Worm (Caenorhabditis elegans) whole organism, dauer: ENCODE data around the gene K01F9.2.

Experiments
- unc-62 ChIP-seq: sonication (generic microtip); optimal IDR thresholded peaks from 2 replicates; lab custom pipeline; 2017; ENCODE audit warnings: missing biosample characterization, missing genetic modification reagents, missing genetic modification characterization

K01F9.2 gene

ce11 chrIII:8851961-8852360 lies 25.0 kb downstream of the K01F9.2 start, which contains the start of gene plg-1:
plg-1 (plus strand) TSS chrIII:8852261.
- no peak for TF ChIP-seq unc-62 (GFP tag; lab: Kevin White, UChicago)

ce11 chrIII:8850482-8851047 lies 26.4 kb downstream of the K01F9.2 start, which contains the start of gene F44E2.9:
F44E2.9 (minus strand) TSS chrIII:8850532.
- no peak for TF ChIP-seq unc-62 (GFP tag; lab: Kevin White, UChicago)

ce11 chrIII:8849507-8849906 lies 27.4 kb downstream of the K01F9.2 start, which contains the start of gene F44E2.8:
F44E2.8 (minus strand) TSS chrIII:8849877.
- TF ChIP-seq unc-62 (GFP tag; lab: Kevin White, UChicago) = no peak

DNA sequence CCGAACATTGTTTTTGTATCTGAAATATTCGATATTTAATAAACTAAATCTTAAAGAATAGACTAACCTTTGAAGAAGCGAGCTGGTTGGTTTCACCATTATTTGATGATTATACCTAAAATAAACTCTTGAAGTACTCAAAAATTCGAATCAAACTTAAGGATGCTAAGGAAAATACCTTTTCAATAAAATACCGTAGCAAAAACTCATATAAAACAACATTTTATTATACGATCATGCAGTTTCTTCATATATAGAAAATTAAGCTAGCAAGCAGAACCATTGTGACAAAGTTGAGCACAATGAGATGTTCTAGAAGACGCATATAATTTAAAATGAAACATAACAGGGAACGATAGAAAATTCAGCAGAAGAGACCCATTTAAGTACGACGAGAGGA lies 28.6 kb downstream of the K01F9.2 start, which contains the start of gene F44E2.7:
Gene F44E2.7, minus strand, starts transcription at position 101 of the 400 bp plus-strand sequence.
- no peak for TF ChIP-seq unc-62 (GFP tag; lab: Kevin White, UChicago)

- no peak for TF ChIP-seq unc-62 (GFP tag; lab: Kevin White, UChicago)
Measured at ce11 chrIII:8847722-8848121, 29.2 kb downstream of the K01F9.2 start.

ce11 chrIII:8845114-8845513 lies 31.8 kb downstream of the K01F9.2 start, which contains the start of gene F44E2.6:
F44E2.6 (minus strand) TSS chrIII:8845214.
- no peak for TF ChIP-seq unc-62 (GFP tag; lab: Kevin White, UChicago)

ce11 chrIII:8844137-8844536 lies 32.8 kb downstream of the K01F9.2 start:
- no peak for TF ChIP-seq unc-62 (GFP tag; lab: Kevin White, UChicago)

DNA sequence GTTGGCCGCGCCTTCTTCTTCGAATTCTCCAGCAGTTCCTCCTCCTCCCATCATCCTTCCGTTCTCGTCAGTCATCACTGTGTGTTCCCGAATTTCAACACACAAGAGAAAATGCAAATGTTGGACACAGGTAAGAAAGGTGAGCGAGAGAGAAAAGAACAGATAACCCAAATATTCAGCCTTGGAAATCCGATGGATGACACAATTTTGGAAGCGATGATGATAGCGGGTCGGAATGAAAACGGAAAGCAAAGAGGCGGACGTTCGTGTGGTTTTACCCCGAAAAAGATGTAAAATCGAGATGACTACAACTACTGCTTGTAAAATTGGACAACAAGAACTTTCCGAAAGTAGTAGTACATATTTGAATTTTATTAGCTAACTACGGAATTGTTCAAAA lies 37.1 kb downstream of the K01F9.2 start:
- no peak for TF ChIP-seq unc-62 (GFP tag; lab: Kevin White, UChicago)

DNA sequence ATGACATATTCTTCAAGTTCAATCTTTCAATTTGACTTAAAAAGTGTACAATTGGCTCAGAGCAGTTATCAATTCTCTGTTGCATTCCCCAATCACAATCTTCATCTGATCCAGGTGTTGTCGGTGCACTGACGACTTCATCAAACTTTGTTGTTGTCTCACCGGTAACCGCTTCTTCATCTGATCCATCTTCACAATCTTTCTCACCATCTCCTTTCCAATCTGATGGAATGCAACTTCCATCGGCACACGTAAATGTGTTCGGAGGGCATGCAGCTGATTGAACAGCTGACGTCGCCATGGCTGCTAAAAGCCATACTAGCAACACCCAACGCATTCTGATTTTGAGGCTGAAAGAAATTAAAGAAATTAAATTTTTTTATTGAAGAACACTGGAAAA lies 38.9 kb downstream of the K01F9.2 start, which contains the start of gene F44E2.4:
Gene F44E2.4, minus strand, starts transcription at position 350 of the 400 bp plus-strand sequence.
- no peak for TF ChIP-seq unc-62 (GFP tag; lab: Kevin White, UChicago)

DNA sequence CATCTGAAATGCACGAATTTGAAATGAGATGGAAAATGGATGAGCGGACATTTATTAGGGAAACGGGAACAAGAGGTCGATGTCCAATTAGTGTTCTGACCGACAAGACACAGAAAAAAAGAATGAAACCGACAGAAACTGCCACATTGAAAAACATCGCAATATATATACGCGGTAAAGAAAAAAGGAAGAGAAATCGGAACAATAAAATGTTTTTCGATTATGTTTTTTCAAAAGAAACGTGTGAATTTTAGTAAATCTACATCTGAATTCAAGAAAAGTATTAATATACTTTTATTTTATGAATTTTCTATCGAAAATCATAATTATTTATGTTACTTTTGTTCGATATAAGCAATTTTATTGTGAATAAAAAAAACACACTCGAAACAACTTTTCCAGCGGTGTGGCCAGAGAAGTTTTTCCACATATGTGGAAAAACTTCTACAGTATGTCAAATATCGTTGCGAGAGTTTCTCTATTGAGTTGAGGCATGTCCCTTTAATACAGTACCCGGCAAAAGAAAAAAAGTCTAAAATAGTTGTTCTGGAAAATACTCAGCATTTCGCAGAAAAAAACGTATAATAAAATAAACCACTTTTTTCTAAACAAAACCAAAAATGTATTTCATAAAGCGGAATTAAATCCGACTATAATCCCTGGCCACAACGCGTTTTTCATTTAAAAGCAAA lies 45.7 kb downstream of the K01F9.2 start, which contains the start of gene F44E2.10:
Gene F44E2.10, minus strand, starts transcription at position 51 of the 692 bp plus-strand sequence.
- no peak for TF ChIP-seq unc-62 (GFP tag; lab: Kevin White, UChicago)

- no peak for TF ChIP-seq unc-62 (GFP tag; lab: Kevin White, UChicago)
Measured at ce11 chrIII:8829245-8829644, 47.7 kb downstream of the K01F9.2 start, which contains the start of gene F44E2.3. F44E2.3 (minus strand) TSS chrIII:8829305.

DNA sequence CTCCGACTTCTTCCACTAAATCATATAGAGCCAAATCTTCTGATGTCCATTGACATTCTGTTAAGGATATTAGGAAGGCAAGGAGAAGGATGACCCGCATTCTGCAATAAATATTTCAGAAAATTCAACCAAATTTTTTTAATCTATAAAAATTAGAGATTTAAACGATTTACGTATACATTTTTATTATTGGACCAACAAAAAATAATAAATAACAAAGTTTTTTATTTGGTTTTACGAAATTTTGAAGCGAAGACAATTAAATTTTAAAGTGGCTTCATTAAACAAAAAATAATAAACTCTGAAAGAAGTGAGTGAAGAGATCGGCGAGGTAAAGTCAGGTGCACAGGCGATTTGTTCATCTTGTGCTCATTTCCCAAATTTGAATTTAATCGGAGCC lies 49.8 kb downstream of the K01F9.2 start, which contains the start of gene F54F2.9:
Gene F54F2.9, minus strand, starts transcription at position 101 of the 400 bp plus-strand sequence.
- no peak for TF ChIP-seq unc-62 (GFP tag; lab: Kevin White, UChicago)

- no peak for TF ChIP-seq unc-62 (GFP tag; lab: Kevin White, UChicago)
Measured at ce11 chrIII:8824556-8824955, 52.4 kb downstream of the K01F9.2 start.
